Fruit fly (Drosophila melanogaster): ENCODE measurements around the gene fng.
A peak's percentile ranks its signal among the peaks of the same experiment; 100 is the strongest.

The fng gene

DNA sequence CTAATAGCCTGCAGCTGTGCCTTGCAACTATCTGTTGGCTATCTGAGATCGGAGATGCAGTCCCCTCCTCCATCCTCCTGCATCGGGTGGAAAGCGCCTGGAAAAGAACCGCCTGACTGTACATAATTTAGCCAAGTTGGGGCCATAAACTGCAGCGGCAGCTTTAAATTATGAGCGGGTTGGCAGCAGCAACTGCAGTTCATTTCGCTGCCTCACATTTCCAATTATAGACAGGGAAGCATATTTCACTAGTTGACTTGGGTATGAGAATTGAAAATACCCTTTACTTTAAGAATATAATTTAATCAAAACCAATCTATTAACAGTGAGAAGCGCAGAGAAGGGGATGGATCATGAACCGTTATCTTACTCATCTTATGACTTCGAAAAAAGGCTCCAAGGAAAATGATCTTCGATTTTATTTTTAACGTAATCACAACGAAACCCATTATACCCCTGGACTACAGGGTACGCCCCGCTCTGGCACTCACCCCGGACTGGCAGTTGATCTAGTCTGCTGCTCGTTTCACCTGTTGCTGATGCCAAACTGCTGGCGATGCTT lies 26.2 kb downstream of the fng start (continued):
- TF ChIP-seq pnt (GFP tag; optimal IDR thresholded peaks at IDR 0.05) = peak; percentile 12
- TF ChIP-seq rib (GFP tag; IDR thresholded peaks at IDR 0.05) = no peak
- TF ChIP-seq Fer2 (tag; optimal IDR thresholded peaks at IDR 0.05) = no peak
- no peak for TF ChIP-seq NK7.1 (GFP tag; optimal IDR thresholded peaks at IDR 0.05)
- no peak for TF ChIP-seq CG7987 (GFP tag; optimal IDR thresholded peaks at IDR 0.05)
- TF ChIP-seq Myb (GFP tag; optimal IDR thresholded peaks at IDR 0.05) = peak; percentile 5
- TF ChIP-seq oc (tag; optimal IDR thresholded peaks at IDR 0.05) = peak; percentile 2
- peak; percentile 34 for TF ChIP-seq btn (GFP tag; optimal IDR thresholded peaks at IDR 0.05)
- peak; percentile 45 for TF ChIP-seq Mes4 (GFP tag; optimal IDR thresholded peaks at IDR 0.05)
- no peak for TF ChIP-seq corto (GFP tag; optimal IDR thresholded peaks at IDR 0.05)
- TF ChIP-seq CG4820 (GFP tag; optimal IDR thresholded peaks at IDR 0.05) = peak; percentile 49
- TF ChIP-seq CG17829 (tag; optimal IDR thresholded peaks at IDR 0.05) = peak; percentile 82
- no peak for TF ChIP-seq CG34224 (GFP tag; IDR thresholded peaks at IDR 0.05; ENCODE audit: partially characterized antibody)
- TF ChIP-seq CG13123 (GFP tag; optimal IDR thresholded peaks at IDR 0.05) = no peak
- no peak for TF ChIP-seq CG10147 (GFP tag; optimal IDR thresholded peaks at IDR 0.05)
- no peak for TF ChIP-seq sr (GFP tag; IDR thresholded peaks at IDR 0.05)
- TF ChIP-seq Sry-β (GFP tag; optimal IDR thresholded peaks at IDR 0.05) = no peak
- TF ChIP-seq CG30403 (GFP tag; optimal IDR thresholded peaks at IDR 0.05) = peak; percentile 15
- TF ChIP-seq CG14667 (GFP tag; IDR thresholded peaks at IDR 0.05) = peak; percentile 15; the same call in 1 of the 2 replicates
- TF ChIP-seq zen2 (GFP tag; IDR thresholded peaks at IDR 0.05; ENCODE audit: partially characterized antibody) = no peak
- peak; percentile 58 for TF ChIP-seq CG10267 (tag; optimal IDR thresholded peaks at IDR 0.05)
- TF ChIP-seq Side (GFP tag; optimal IDR thresholded peaks at IDR 0.05) = no peak
- peak; percentile 61 for TF ChIP-seq D19A (tag; optimal IDR thresholded peaks at IDR 0.05)
- TF ChIP-seq Tbp (GFP tag; optimal IDR thresholded peaks at IDR 0.05) = no peak
- no peak for TF ChIP-seq CG32532 (GFP tag; IDR thresholded peaks at IDR 0.05)
- TF ChIP-seq CG12219 (GFP tag; optimal IDR thresholded peaks at IDR 0.05) = peak; percentile 16
- no peak for TF ChIP-seq luna (GFP tag; optimal IDR thresholded peaks at IDR 0.05)
- no peak for TF ChIP-seq mam (GFP tag; optimal IDR thresholded peaks at IDR 0.05)
- TF ChIP-seq ranshi (GFP tag; IDR thresholded peaks at IDR 0.05) = no peak
- peak; percentile 32; the same call in 1 of the 3 replicates for TF ChIP-seq croc (GFP tag; conservative IDR thresholded peaks at IDR 0.05)
- no peak for TF ChIP-seq psq (GFP tag; optimal IDR thresholded peaks at IDR 0.05)
- TF ChIP-seq lov (optimal IDR thresholded peaks at IDR 0.05) = no peak
- no peak for TF ChIP-seq lov (GFP tag; IDR thresholded peaks at IDR 0.05)
- TF ChIP-seq ab (GFP tag; optimal IDR thresholded peaks at IDR 0.05) = no peak
- TF ChIP-seq repo (GFP tag; optimal IDR thresholded peaks at IDR 0.05) = no peak
- TF ChIP-seq nerfin-1 (tag; optimal IDR thresholded peaks at IDR 0.05) = peak; percentile 9
- no peak for TF ChIP-seq CG11085 (GFP tag; IDR thresholded peaks at IDR 0.05)
- peak; percentile 70 for TF ChIP-seq CG9727 (GFP tag; optimal IDR thresholded peaks at IDR 0.05)
- no peak for TF ChIP-seq exex (tag; optimal IDR thresholded peaks at IDR 0.05)
- TF ChIP-seq unpg (GFP tag; optimal IDR thresholded peaks at IDR 0.05) = peak; percentile 53
- no peak for TF ChIP-seq kni (GFP tag; optimal IDR thresholded peaks at IDR 0.05)
- TF ChIP-seq cwo (GFP tag; optimal IDR thresholded peaks at IDR 0.05) = no peak
- TF ChIP-seq hb (GFP tag; IDR thresholded peaks at IDR 0.05; ENCODE audit: partially characterized antibody) = no peak
- TF ChIP-seq Adf1 (GFP tag; IDR thresholded peaks at IDR 0.05) = no peak
- no peak for TF ChIP-seq twi (tag; optimal IDR thresholded peaks at IDR 0.05)
- no peak for TF ChIP-seq salm (tag; optimal IDR thresholded peaks at IDR 0.05)
- no peak for TF ChIP-seq mld (GFP tag; IDR thresholded peaks at IDR 0.05; ENCODE audit: partially characterized antibody)
- no peak for TF ChIP-seq CG7745 (tag; optimal IDR thresholded peaks at IDR 0.05)
- TF ChIP-seq ttk (GFP tag; IDR thresholded peaks at IDR 0.05) = no peak
- TF ChIP-seq Six4 (GFP tag; optimal IDR thresholded peaks at IDR 0.05) = peak; percentile 3
- TF ChIP-seq CG5180 (GFP tag; optimal IDR thresholded peaks at IDR 0.05) = no peak

Data from whole organism, embryonic.